Worm (Caenorhabditis elegans): Measurements from ENCODE around the gene dnj-25.

dnj-25 gene

ce11 chrV:20721934-20722333 lies 22.2 kb downstream of the dnj-25 start, which contains the start of gene Y44A6C.2:
Gene Y44A6C.2 (plus strand): TSS chrV:20722234.
- no peak for TF ChIP-seq nhr-67 (tag; optimal IDR thresholded peaks at IDR 0.05)
- TF ChIP-seq nhr-76 (tag; optimal IDR thresholded peaks at IDR 0.05), result no peak
- no peak for TF ChIP-seq fkh-2 (tag; optimal IDR thresholded peaks at IDR 0.05)
- no peak for TF ChIP-seq pqm-1 (tag; optimal IDR thresholded peaks at IDR 0.05)
- TF ChIP-seq nhr-12 (tag; optimal IDR thresholded peaks at IDR 0.05), result no peak
- no peak for TF ChIP-seq eor-1 (tag; optimal IDR thresholded peaks at IDR 0.05)
- no peak for TF ChIP-seq fkh-10 (GFP tag; optimal IDR thresholded peaks at IDR 0.05)
- TF ChIP-seq nhr-23 (tag; optimal IDR thresholded peaks at IDR 0.05), result no peak
- no peak for TF ChIP-seq nhr-25 (tag; optimal IDR thresholded peaks at IDR 0.05)
- no peak for TF ChIP-seq nhr-11 (tag; optimal IDR thresholded peaks at IDR 0.05)
- TF ChIP-seq elt-2 (tag; optimal IDR thresholded peaks at IDR 0.05), result no peak

DNA sequence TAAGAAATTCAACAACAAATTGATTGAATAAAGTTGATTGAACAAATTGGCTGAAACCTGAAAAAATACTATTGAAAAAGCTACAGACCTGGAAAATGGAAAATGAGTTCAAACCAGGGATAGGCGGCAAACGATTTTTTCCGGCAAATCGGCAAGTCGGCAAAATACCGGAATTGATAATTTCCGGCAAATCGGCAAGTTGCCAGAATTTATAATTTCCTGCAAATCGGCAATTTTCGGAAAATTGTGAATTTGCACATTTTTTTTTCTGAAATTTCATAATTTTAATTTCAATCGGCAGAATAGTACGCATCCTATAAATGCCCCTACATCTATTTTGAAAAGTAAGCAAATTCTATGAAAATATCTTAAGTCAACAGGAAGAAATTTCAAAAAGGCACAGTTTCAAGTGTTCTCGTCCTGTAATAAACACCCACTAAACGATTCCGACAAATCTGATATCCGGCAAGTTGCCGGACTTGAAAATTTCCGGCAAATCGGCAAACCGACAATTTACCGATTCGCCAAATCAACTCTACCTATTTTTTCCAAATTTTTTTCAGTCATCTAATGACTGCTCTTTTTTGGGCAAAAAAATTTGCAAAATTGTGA lies 27.2 kb downstream of the dnj-25 start:
- TF ChIP-seq hmg-11 (tag; optimal IDR thresholded peaks at IDR 0.05) (no peak), ama-1 (optimal IDR thresholded peaks at IDR 0.05) (peak; percentile 88), nhr-43 (tag; optimal IDR thresholded peaks at IDR 0.05; ENCODE audit: poor library complexity, severe bottlenecking) (no peak), pqm-1 (tag; optimal IDR thresholded peaks at IDR 0.05) (no peak), pha-4 (tag; optimal IDR thresholded peaks at IDR 0.05) (peak; percentile 7), sea-2 (GFP tag; optimal IDR thresholded peaks at IDR 0.05) (no peak), R02D3.7 (tag; optimal IDR thresholded peaks at IDR 0.05) (no peak)

ce11 chrV:20716267-20716666 lies 27.9 kb downstream of the dnj-25 start:
- TF ChIP-seq ama-1 (optimal IDR thresholded peaks at IDR 0.05) (no peak), ceh-16 (tag; optimal IDR thresholded peaks at IDR 0.05) (no peak), nhr-11 (tag; optimal IDR thresholded peaks at IDR 0.05) (no peak), nhr-43 (tag; optimal IDR thresholded peaks at IDR 0.05; ENCODE audit: poor library complexity, severe bottlenecking) (no peak), ztf-11 (tag; optimal IDR thresholded peaks at IDR 0.05) (no peak), ceh-82 (tag; optimal IDR thresholded peaks at IDR 0.05) (no peak), egl-27 (tag; optimal IDR thresholded peaks at IDR 0.05) (no peak), lin-15B (tag; optimal IDR thresholded peaks at IDR 0.05) (no peak), ZK546.5 (tag; optimal IDR thresholded peaks at IDR 0.05) (no peak), mml-1 (tag; optimal IDR thresholded peaks at IDR 0.05) (no peak), skn-1 (tag; optimal IDR thresholded peaks at IDR 0.05) (no peak), lin-39 (tag; optimal IDR thresholded peaks at IDR 0.05) (no peak), nhr-28 (tag; optimal IDR thresholded peaks at IDR 0.05) (no peak), elt-3 (tag; optimal IDR thresholded peaks at IDR 0.05) (no peak), nhr-237 (tag; optimal IDR thresholded peaks at IDR 0.05) (no peak), ceh-9 (tag; optimal IDR thresholded peaks at IDR 0.05) (no peak)

DNA sequence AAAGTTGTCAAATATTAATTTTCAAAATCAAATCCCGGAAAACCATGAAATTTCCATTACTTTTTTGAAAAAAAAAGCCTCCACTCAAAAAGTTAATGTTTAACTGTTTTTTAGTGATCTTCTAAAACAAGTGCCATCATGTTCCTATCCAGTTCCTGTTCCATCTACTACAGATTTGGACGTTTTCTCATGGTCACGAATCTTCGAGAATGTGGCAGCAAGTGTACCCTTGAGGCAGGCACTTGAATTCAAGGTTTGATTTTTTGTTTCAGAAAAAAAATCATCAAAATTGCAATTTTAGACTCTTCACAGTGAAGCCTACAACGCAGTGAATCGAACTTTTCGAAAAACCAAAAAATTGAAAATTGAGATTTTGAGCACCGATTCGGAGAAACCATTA lies 29.6 kb downstream of the dnj-25 start:
- TF ChIP-seq fkh-2 (tag; optimal IDR thresholded peaks at IDR 0.05), result no peak
- no peak for TF ChIP-seq pha-4 (tag; optimal IDR thresholded peaks at IDR 0.05)
- peak; percentile 72 for TF ChIP-seq ama-1 (optimal IDR thresholded peaks at IDR 0.05)
- TF ChIP-seq ceh-82 (tag; optimal IDR thresholded peaks at IDR 0.05), result no peak
- no peak for TF ChIP-seq aly-2 (tag; optimal IDR thresholded peaks at IDR 0.05)
- TF ChIP-seq nhr-11 (tag; optimal IDR thresholded peaks at IDR 0.05), result no peak
- TF ChIP-seq elt-1 (tag; optimal IDR thresholded peaks at IDR 0.05), result no peak
- TF ChIP-seq mdl-1 (tag; optimal IDR thresholded peaks at IDR 0.05), result no peak

- no peak for TF ChIP-seq ceh-16 (tag; optimal IDR thresholded peaks at IDR 0.05)
- no peak for TF ChIP-seq lin-39 (tag; optimal IDR thresholded peaks at IDR 0.05)
- TF ChIP-seq fkh-10 (GFP tag; optimal IDR thresholded peaks at IDR 0.05), result no peak
- TF ChIP-seq fos-1 (tag; optimal IDR thresholded peaks at IDR 0.05), result no peak
- no peak for TF ChIP-seq ama-1 (optimal IDR thresholded peaks at IDR 0.05)
- no peak for TF ChIP-seq nhr-25 (tag; optimal IDR thresholded peaks at IDR 0.05)
- no peak for TF ChIP-seq elt-2 (tag; optimal IDR thresholded peaks at IDR 0.05)
- peak; percentile 1 for TF ChIP-seq pha-4 (tag; optimal IDR thresholded peaks at IDR 0.05)
- TF ChIP-seq R02D3.7 (tag; optimal IDR thresholded peaks at IDR 0.05), result no peak
- TF ChIP-seq fkh-2 (tag; optimal IDR thresholded peaks at IDR 0.05), result no peak
- no peak for TF ChIP-seq nhr-76 (tag; optimal IDR thresholded peaks at IDR 0.05)
- no peak for TF ChIP-seq lsy-12 (tag; optimal IDR thresholded peaks at IDR 0.05)
- TF ChIP-seq jun-1 (tag; optimal IDR thresholded peaks at IDR 0.05), result no peak
- no peak for TF ChIP-seq elt-1 (tag; optimal IDR thresholded peaks at IDR 0.05)
- TF ChIP-seq unc-62 (GFP tag; optimal IDR thresholded peaks at IDR 0.05), result no peak
- TF ChIP-seq daf-12 (tag; optimal IDR thresholded peaks at IDR 0.05), result no peak
- peak; percentile 31 for TF ChIP-seq ztf-4 (tag; optimal IDR thresholded peaks at IDR 0.05)
- no peak for TF ChIP-seq unc-39 (tag; optimal IDR thresholded peaks at IDR 0.05)
Measured at ce11 chrV:20713620-20714019, 30.5 kb downstream of the dnj-25 start, which contains the start of gene Y44A6C.1. Gene Y44A6C.1 (plus strand): TSS chrV:20713920.

Data from whole organism, L3 larva.